Worm (Caenorhabditis elegans): ENCODE data around the gene trp-1.

trp-1 gene

ce11 chrIII:8589195-8589594 lies 54.3 kb downstream of the trp-1 start, which contains the start of gene fip-3:
Gene fip-3 (minus strand): TSS chrIII:8589488.
- TF ChIP-seq unc-62 (GFP tag; optimal IDR thresholded peaks at IDR 0.05 in 1 of 2) (peak in 1 of 2 experiments; percentile 94), unc-62 (tag; optimal IDR thresholded peaks at IDR 0.05) (no peak), lim-7 (GFP tag; IDR thresholded peaks at IDR 0.05) (no peak), duxl-1 (tag; optimal IDR thresholded peaks at IDR 0.05; ENCODE audit: poor library complexity) (no peak), snpc-1.2 (GFP tag; IDR thresholded peaks at IDR 0.05) (no peak)

ce11 chrIII:8590882-8591281 lies 56.0 kb downstream of the trp-1 start, which contains the start of gene fipr-16:
Gene fipr-16 (minus strand): TSS chrIII:8590982.
- TF ChIP-seq nhr-77 (tag; optimal IDR thresholded peaks at IDR 0.05) (no peak), nhr-41 (GFP tag; IDR thresholded peaks at IDR 0.05) (no peak), daf-12 (tag; optimal IDR thresholded peaks at IDR 0.05) (no peak), unc-62 (GFP tag; optimal IDR thresholded peaks at IDR 0.05 in 1 of 2) (no peak), unc-62 (tag; optimal IDR thresholded peaks at IDR 0.05) (no peak), dve-1 (tag; optimal IDR thresholded peaks at IDR 0.05; ENCODE audit: insufficient read depth) (no peak), nhr-48 (tag; optimal IDR thresholded peaks at IDR 0.05) (no peak), egl-27 (tag; optimal IDR thresholded peaks at IDR 0.05) (no peak), mdl-1 (tag; optimal IDR thresholded peaks at IDR 0.05) (no peak), zag-1 (tag; optimal IDR thresholded peaks at IDR 0.05) (no peak), lin-29 (GFP tag; IDR thresholded peaks at IDR 0.05) (no peak)
